Worm (Caenorhabditis elegans) whole organism, mixed stage, embryonic: ENCODE measurements around the gene prkl-1.

Source experiments
- M03D4.4 ChIP-seq: sonication (generic microtip); optimal IDR thresholded peaks from 2 replicates; lab custom pipeline; 2017; ENCODE audit warnings: mild to moderate bottlenecking, missing genetic modification characterization, missing compliant biosample characterization
- blmp-1 ChIP-seq: fragments of 150-350 bp; optimal IDR thresholded peaks from 2 replicates; lab custom pipeline; 2014; ENCODE audit warnings: missing biosample characterization, missing genetic modification characterization
- ceh-83 ChIP-seq: fragments of 200-800 bp; sonication (Bioruptor generic); optimal IDR thresholded peaks from 2 replicates; lab custom pipeline; 2018; ENCODE audit warnings: mild to moderate bottlenecking, missing genetic modification characterization, missing compliant biosample characterization
- ces-1 ChIP-seq: fragments of 150-350 bp; optimal IDR thresholded peaks from 2 replicates; lab custom pipeline; 2014; ENCODE audit warnings: missing biosample characterization, missing genetic modification reagents, missing genetic modification characterization
- lsy-2 ChIP-seq: fragments of 150-350 bp; optimal IDR thresholded peaks from 2 replicates; lab custom pipeline; 2014; ENCODE audit warnings: missing biosample characterization, missing genetic modification characterization
- mab-5 ChIP-seq: fragments of 150-350 bp; optimal IDR thresholded peaks from 2 replicates; lab custom pipeline; 2014; ENCODE audit warnings: missing biosample characterization, missing genetic modification characterization
- mls-2 ChIP-seq: sonication (generic microtip); optimal IDR thresholded peaks from 2 replicates; lab custom pipeline; 2016; ENCODE audit warnings: mild to moderate bottlenecking, missing genetic modification characterization, moderate library complexity, missing compliant biosample characterization
- nhr-237 ChIP-seq: fragments of 150-350 bp; optimal IDR thresholded peaks from 2 replicates; lab custom pipeline; 2014; ENCODE audit warnings: missing biosample characterization, missing genetic modification characterization
- nhr-28 ChIP-seq: fragments of 150-350 bp; optimal IDR thresholded peaks from 2 replicates; lab custom pipeline; 2014; ENCODE audit warnings: missing biosample characterization, missing genetic modification characterization
- nhr-76 ChIP-seq: sonication (generic microtip); optimal IDR thresholded peaks from 2 replicates; lab custom pipeline; 2017; ENCODE audit warnings: missing biosample characterization, missing genetic modification characterization
- unc-62 ChIP-seq: fragments of 150-350 bp; optimal IDR thresholded peaks from 2 replicates; lab custom pipeline; 2014; ENCODE audit warnings: missing biosample characterization, missing genetic modification reagents, missing genetic modification characterization

- TF ChIP-seq ceh-83 (GFP tag; lab: Kevin White, UChicago) = no peak
- TF ChIP-seq nhr-237 (tag; lab: Kevin White, UChicago) = no peak
- TF ChIP-seq lsy-2 (tag; lab: Kevin White, UChicago) = no peak
- no peak for TF ChIP-seq blmp-1 (tag; lab: Kevin White, UChicago)
- no peak for TF ChIP-seq nhr-76 (tag; lab: Kevin White, UChicago)
- TF ChIP-seq ces-1 (GFP tag; lab: Kevin White, UChicago) = no peak
- TF ChIP-seq nhr-28 (tag; lab: Kevin White, UChicago) = no peak
- TF ChIP-seq mls-2 = no peak
- TF ChIP-seq unc-62 (GFP tag; lab: Kevin White, UChicago) = no peak
- TF ChIP-seq M03D4.4 (tag; lab: Kevin White, UChicago) = no peak
- TF ChIP-seq mab-5 (tag; lab: Kevin White, UChicago) = no peak
Measured at ce11 chrIV:7012214-7012613, 25.5 kb upstream of the prkl-1 start.
